Worm (Caenorhabditis elegans) whole organism, L4/young adult: ENCODE measurements around the gene C46A5.1.

Experiments
- W03F9.2 ChIP-seq: fragments of 150-350 bp; optimal IDR thresholded peaks from 2 replicates; lab custom pipeline; 2014; ENCODE audit warnings: missing biosample characterization, missing genetic modification characterization
- dao-5 ChIP-seq: sonication (generic microtip); optimal IDR thresholded peaks from 2 replicates; lab custom pipeline; 2016; ENCODE audit warnings: missing genotype, missing genetic modification characterization, moderate library complexity, missing compliant biosample characterization
- him-1 ChIP-seq: sonication (generic microtip); optimal IDR thresholded peaks from 2 replicates; lab custom pipeline; 2016; ENCODE audit warnings: missing genotype, missing genetic modification reagents, missing genetic modification characterization, missing compliant biosample characterization

DNA sequence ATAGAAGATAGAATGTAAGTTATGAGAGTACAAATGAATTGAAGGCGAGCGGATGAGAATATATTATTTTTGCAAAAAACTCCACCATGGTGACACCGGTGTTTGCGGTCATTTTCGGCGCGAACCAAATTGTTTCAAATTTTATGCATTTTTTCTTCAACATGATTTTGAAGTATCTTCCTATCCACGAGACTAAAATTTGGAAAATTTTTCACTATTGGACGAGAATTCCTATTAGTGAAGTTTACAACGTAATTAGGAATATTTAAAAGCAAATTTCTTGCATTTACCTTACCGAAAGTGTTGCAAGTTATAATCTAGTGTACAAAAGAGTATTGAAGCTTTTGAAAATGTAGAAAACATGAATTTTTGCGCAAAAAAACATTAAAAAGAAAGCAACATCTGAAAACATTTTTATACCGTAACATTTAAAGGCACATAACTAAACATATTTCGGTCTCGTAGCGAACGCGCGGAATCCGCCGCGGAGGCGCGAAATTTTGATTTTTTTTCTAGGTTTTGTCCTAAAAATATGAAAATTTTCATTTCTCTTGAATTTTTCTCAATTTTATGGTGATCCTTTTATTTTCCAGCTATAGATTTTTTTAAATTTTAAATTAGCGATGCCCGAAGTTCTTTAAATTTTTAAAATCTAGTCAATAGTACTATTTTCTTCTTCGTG, 32.8 kb downstream of the C46A5.1 start, which contains the start of gene sgo-1:
- TF ChIP-seq him-1, result no peak
- peak; percentile 52 for TF ChIP-seq W03F9.2 (tag; lab: Kevin White, UChicago)
- TF ChIP-seq dao-5 (tag; lab: Kevin White, UChicago), result no peak
